Fruit fly (Drosophila melanogaster) whole organism, wandering third instar larva: Measurements from ENCODE around the gene CheB38b.

Experiments used
- GATAd ChIP-seq: sonication (Bioruptor generic); optimal IDR thresholded peaks from 2 replicates; lab custom pipeline; 2016; ENCODE audit warnings: missing biosample characterization, missing genetic modification characterization
- Mio ChIP-seq: sonication (Bioruptor generic); optimal IDR thresholded peaks from 2 replicates; lab custom pipeline; 2016; ENCODE audit warnings: missing biosample characterization, missing genetic modification characterization
- OdsH ChIP-seq: fragments of 200-800 bp; sonication (Bioruptor generic); optimal IDR thresholded peaks from 2 replicates; lab custom pipeline; 2016; ENCODE audit warnings: missing biosample characterization, mild to moderate bottlenecking, missing genetic modification characterization
- Sp1 ChIP-seq: fragments of 200-800 bp; sonication (Bioruptor generic); optimal IDR thresholded peaks from 3 replicates; lab custom pipeline; 2019; ENCODE audit warnings: missing biosample characterization, mild to moderate bottlenecking, missing genetic modification characterization, moderate library complexity
- Vsx2 ChIP-seq: fragments of 200-300, 225-300 bp; sonication (Bioruptor generic); optimal IDR thresholded peaks from 2 replicates; lab custom pipeline; 2018; ENCODE audit warnings: missing biosample characterization, missing genetic modification characterization; ENCODE audit not compliant: partially characterized antibody
- h ChIP-seq: fragments of 200-800 bp; sonication (Bioruptor generic); optimal IDR thresholded peaks from 3 replicates; lab custom pipeline; 2016; ENCODE audit warnings: missing biosample characterization, mild to moderate bottlenecking, missing genetic modification characterization
- psq ChIP-seq: fragments of 200-800 bp; sonication (Bioruptor generic); optimal IDR thresholded peaks from 3 replicates; lab custom pipeline; 2017; ENCODE audit warnings: missing biosample characterization, mild to moderate bottlenecking, missing genetic modification characterization, moderate library complexity
- sage ChIP-seq: fragments of 200-800 bp; sonication (Bioruptor generic); optimal IDR thresholded peaks from 2 replicates; lab custom pipeline; 2016; ENCODE audit warnings: missing biosample characterization, mild to moderate bottlenecking, missing genetic modification characterization
- usp ChIP-seq: fragments of >200 bp; optimal IDR thresholded peaks from 2 replicates; lab custom pipeline; 2017; ENCODE audit warnings: missing biosample characterization, missing genetic modification characterization

DNA sequence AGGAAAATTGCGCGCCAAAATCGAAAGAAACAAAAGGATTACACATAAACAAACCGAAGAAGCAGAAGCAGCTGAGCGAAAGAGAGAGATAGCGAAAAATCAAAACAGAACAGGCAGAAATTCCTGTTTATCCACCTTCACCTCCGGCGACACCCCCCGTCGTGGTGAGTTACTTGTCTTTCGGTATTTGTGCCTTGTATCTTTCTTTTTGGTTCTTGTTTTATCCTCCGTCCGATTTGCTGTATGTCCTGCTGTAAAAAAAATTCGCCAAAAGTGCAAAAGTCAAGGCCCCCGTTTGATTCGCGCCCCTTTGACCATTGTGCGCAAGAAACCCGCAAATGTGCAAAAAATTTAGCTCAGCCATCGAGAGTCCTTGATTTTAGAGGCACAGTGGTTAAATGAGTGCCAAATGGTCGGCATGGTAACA is 18.7 kb downstream of the CheB38b start:
- no peak for TF ChIP-seq Sp1 (GFP tag; lab: Kevin White, UChicago)
- no peak for TF ChIP-seq sage
- no peak for TF ChIP-seq Mio (GFP tag; lab: Kevin White, UChicago)
- no peak for TF ChIP-seq h (GFP tag; lab: Kevin White, UChicago)
- peak; percentile 87 for TF ChIP-seq Vsx2 (GFP tag; lab: Kevin White, UChicago)
- peak; percentile 94 for TF ChIP-seq psq (GFP tag; lab: Kevin White, UChicago)
- TF ChIP-seq OdsH (GFP tag; lab: Kevin White, UChicago), result no peak
- no peak for TF ChIP-seq GATAd (GFP tag; lab: Kevin White, UChicago)
- TF ChIP-seq usp (GFP tag; lab: Kevin White, UChicago), result no peak
